Fruit fly (Drosophila melanogaster) S2 (cell line): ENCODE results near the gene CecA1.

Experiments
- CG8478 ChIP-seq: fragments of >200 bp; optimal IDR thresholded peaks from 2 replicates; lab custom pipeline; 2018
- CTCF ChIP-seq, 2 experiments: fragments of >200 bp; optimal IDR thresholded peaks; 2 replicates each; lab custom pipeline; 2018

DNA sequence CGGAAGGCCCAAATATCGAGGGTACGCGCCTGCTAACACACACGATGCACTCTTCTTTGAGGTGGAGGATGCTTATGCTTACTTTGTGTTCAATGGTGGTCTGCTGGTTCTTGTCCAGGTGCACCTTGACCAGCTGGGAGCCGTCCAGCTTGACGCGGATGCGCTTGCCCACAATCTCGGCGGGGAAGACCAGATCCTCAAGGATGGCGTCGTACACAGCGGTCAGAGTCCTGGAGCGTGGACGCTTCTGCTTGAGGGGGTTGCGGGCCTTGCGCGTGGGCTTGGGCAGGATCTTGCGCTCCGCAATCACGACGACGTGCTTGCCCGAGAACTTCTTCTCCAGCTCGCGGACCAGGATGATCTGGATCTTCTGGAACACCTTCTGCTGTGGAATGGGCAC is 2.7 kb upstream of the CecA1 start:
- TF ChIP-seq CG8478 (lab: Kevin White, UChicago) (no peak), CTCF (optimal IDR thresholded peaks at IDR 0.05; lab: Kevin White, UChicago) (no peak)
